Fruit fly (Drosophila melanogaster) whole organism, larva: ENCODE measurements around the gene Cpsf5.
A peak's percentile ranks its signal among the peaks of the same experiment; 100 is the strongest.

Source experiments
- noc ChIP-seq: fragments of 200-800 bp; sonication (Bioruptor generic); optimal IDR thresholded peaks from 3 replicates; lab custom pipeline; 2019; ENCODE audit warnings: missing biosample characterization, mild to moderate bottlenecking, missing genetic modification characterization, moderate library complexity

The Cpsf5 gene

dm6 chr3L:9429665-9430607 is 19.1 kb downstream of the Cpsf5 start, which contains the start of the genes RpS17 and MTF-1:
Gene RpS17, minus strand, starts transcription at chr3L:9429821.
Gene MTF-1, plus strand, starts transcription at chr3L:9430312.
- peak; percentile 41 for TF ChIP-seq noc (tag; lab: Kevin White, UChicago)

DNA sequence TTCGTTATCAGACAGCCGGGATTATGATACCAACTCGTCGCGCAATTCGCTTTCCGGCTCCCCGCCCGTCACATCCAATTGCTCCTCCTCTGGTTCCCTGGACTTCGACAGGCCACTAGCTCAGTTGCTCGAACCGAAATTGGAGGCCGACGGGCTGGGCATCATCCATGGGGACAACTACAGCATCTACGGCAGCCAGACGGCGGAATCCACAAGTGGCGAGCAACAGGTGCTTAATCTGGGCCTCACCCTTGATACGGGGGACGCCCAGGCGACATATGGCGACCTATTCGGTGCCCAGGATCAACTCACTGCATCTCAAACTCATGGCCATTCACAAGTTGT is 19.7 kb downstream of the Cpsf5 start:
- TF ChIP-seq noc (tag; lab: Kevin White, UChicago), result no peak

- no peak for TF ChIP-seq noc (tag; lab: Kevin White, UChicago)
Measured at dm6 chr3L:9431848-9432623, 21.2 kb downstream of the Cpsf5 start.

- no peak for TF ChIP-seq noc (tag; lab: Kevin White, UChicago)
Measured at dm6 chr3L:9432810-9433587, 22.2 kb downstream of the Cpsf5 start.

DNA sequence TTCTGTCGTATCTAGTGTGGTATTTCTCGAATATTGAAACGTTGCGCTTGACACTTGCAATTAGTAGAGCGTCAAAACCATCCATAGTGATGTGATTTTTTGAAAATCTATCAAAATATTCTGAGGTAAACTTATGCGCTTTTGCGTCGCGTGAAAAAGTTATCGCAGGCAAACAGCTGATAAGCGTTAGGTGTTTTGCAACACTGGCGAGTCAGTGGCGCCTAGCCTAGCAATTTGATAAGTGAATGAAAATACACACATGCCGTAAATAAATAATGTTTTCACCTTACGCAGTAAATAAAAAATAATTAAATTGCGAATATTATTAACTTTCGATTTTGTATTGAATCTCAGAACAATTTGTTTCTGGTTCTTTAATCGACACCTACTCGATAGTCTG is 24.5 kb downstream of the Cpsf5 start, which contains the start of gene CG42526:
CG42526 (minus strand) TSS at position 85 of the 400 bp plus-strand sequence.
- TF ChIP-seq noc (tag; lab: Kevin White, UChicago), result no peak

dm6 chr3L:9435831-9436230 is 25.0 kb downstream of the Cpsf5 start:
- no peak for TF ChIP-seq noc (tag; lab: Kevin White, UChicago)

dm6 chr3L:9438858-9439257 is 28.0 kb downstream of the Cpsf5 start:
- no peak for TF ChIP-seq noc (tag; lab: Kevin White, UChicago)

- TF ChIP-seq noc (tag; lab: Kevin White, UChicago), result no peak
Measured at dm6 chr3L:9441907-9442479, 31.2 kb downstream of the Cpsf5 start, which contains the start of the genes Bet3 and Nf-YA. Gene Bet3, minus strand, starts transcription at chr3L:9442267. Gene Nf-YA, minus strand, starts transcription at chr3L:9442267.

- no peak for TF ChIP-seq noc (tag; lab: Kevin White, UChicago)
Measured at dm6 chr3L:9442625-9443282, 31.9 kb downstream of the Cpsf5 start, which contains the start of gene Srg3. Gene Srg3, plus strand, starts transcription at chr3L:9443232.

DNA sequence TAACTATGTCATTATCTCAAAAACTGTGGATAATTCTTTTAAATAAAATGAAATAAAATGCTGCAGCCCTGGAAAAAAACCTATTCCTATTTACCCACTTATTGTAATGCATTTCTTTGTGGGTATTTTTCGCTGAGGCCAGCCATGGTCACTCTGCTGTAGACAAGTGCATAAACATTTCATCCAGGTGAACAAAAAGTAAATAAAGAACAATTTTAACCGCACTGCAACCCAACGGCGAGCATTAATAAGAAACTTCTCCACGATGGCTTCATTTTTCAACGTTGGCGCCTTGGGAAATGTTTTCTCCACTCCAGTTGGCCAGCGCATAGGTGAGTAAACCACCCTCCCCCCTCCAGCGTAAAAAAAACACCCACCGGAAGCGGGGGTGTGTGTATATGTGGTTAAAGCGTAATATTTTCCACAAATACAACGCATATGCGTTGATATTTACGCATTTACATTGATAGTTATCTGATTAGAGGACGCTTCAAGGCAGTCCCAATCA is 35.9 kb downstream of the Cpsf5 start, which contains the start of gene CG3529:
CG3529 (plus strand) TSS at position 134 of the 508 bp plus-strand sequence.
- peak; percentile 11 for TF ChIP-seq noc (tag; lab: Kevin White, UChicago)

DNA sequence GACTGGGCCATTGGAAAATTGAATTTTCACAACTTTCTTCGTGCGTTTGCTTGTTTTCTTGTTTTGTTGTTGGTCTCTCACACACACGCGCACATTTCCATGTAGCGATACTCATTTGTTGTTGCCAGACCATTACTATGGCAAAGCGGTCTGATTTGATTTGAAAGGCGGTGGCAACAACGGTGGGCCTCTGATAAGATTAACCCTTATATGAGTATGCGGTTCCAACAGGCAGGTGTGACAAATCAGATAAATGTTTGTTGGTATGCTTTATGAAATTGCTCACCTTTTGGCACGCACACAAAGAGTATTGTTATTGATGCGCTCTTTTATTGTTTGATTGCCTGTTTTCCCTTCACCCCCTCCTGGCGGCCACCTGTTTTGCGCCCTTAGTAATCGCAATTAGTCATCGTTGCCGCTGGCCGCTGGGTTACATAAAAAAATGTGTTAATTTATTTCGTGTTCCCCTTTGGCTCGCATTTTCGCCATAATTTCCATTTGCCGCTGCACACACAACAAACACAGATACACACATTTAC is 36.5 kb downstream of the Cpsf5 start:
- TF ChIP-seq noc (tag; lab: Kevin White, UChicago), result peak; percentile 64

DNA sequence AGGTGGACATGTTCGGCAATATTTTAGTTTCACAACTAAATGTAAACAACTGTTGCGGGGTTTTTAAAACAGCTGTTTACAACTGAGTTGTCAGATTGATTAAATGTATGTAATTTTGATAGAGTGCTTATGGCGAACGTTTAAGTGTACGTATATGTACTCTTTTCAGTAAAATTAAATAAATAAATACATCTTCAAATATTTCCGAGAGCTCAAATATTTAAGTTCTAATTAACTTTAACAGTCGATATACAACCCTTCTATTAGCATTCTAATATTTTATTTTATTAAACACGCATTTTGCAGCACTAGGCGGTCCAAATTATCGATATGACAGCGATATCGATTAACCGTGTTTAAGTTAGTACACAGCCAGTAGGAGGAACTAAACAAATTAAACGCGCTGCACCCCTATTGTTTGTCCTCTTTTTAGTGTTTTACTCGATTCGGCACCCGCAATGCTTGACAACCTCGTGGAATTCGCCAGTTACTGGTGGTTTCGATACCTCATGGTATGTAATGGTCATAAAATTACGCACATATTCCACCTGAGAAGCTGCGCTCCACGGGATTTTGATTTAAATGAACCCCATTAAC is 40.8 kb downstream of the Cpsf5 start, which contains the start of the genes CG3448 and ghi:
CG3448 (minus strand) TSS at position 51 of the 597 bp plus-strand sequence.
ghi (plus strand) TSS at position 355 of the 597 bp plus-strand sequence.
- TF ChIP-seq noc (tag; lab: Kevin White, UChicago), result peak; percentile 56

dm6 chr3L:9452422-9452821 is 41.6 kb downstream of the Cpsf5 start:
- TF ChIP-seq noc (tag; lab: Kevin White, UChicago), result no peak
